Worm (Caenorhabditis elegans): ENCODE data around the gene cyp-33E3.
A peak's percentile ranks its signal among the peaks of the same experiment; 100 is the strongest.

The cyp-33E3 gene

DNA sequence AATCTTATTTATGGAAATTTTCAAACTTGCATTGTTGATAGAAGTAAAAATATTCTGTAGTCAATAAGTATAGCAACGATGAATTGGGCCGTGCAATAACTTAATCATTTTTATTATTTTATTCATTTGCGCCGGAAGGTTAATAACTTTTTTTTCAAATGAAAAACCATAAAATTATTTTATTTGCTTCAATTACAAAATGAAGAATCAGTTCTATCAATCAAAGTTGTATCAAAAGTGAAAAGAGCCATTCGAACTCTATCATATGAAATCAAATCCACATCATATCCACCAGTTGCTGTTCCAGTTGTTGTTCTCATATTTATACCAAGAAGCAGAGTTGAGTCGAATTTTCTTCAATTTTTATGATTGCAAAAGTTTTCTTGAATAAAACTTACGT, 33.7 kb downstream of the cyp-33E3 start, which contains the start of gene cyp-33E1:
Gene cyp-33E1, minus strand, starts transcription at position 101 of the 400 bp plus-strand sequence.
- TF ChIP-seq unc-86 (tag; optimal IDR thresholded peaks at IDR 0.05) (no peak), efl-1 (optimal IDR thresholded peaks at IDR 0.05) (no peak), efl-1 (GFP tag; optimal IDR thresholded peaks at IDR 0.05 in 1 of 2) (peak in 1 of 2 experiments; percentile 48), C16A3.4 (tag; optimal IDR thresholded peaks at IDR 0.05) (no peak), rnt-1 (tag; optimal IDR thresholded peaks at IDR 0.05) (no peak)

DNA sequence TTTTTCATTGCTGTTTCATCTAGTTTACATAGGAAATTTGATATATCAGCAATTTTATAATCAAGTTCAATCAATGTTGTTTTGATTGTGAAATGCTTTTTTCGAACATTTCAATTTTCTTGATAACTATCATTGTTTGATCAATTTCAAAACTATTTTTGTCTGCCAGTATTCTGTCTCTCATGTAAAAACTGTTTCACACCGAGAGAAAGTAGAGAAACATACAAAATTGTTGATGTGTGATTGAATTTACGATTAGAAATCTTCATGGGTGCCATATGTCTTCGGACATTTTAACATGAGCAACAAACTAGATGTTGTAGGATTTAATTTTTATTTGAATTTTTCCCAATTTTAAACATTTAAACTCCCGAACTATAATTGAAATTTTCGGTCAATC, 35.9 kb downstream of the cyp-33E3 start, which contains the start of gene C49C8.2:
Gene C49C8.2, plus strand, starts transcription at position 393 of the 400 bp plus-strand sequence.
- TF ChIP-seq snu-23 (GFP tag; optimal IDR thresholded peaks at IDR 0.05), result no peak
- TF ChIP-seq nhr-85 (tag), result peak; percentile 20
- peak in 1 of 2 experiments; percentile 30 for TF ChIP-seq lsy-2 (tag; optimal IDR thresholded peaks at IDR 0.05)
- TF ChIP-seq F16B12.6 (tag; optimal IDR thresholded peaks at IDR 0.05), result no peak
- peak in 1 of 2 experiments; percentile 29 for TF ChIP-seq efl-1 (optimal IDR thresholded peaks at IDR 0.05)
- TF ChIP-seq efl-1 (GFP tag; optimal IDR thresholded peaks at IDR 0.05 in 1 of 2), result no peak
- TF ChIP-seq blmp-1 (tag; optimal IDR thresholded peaks at IDR 0.05), result peak; percentile 19
- peak; percentile 45 for TF ChIP-seq dsc-1 (tag; optimal IDR thresholded peaks at IDR 0.05)
- peak in 1 of 2 experiments; percentile 48 for TF ChIP-seq lin-35 (GFP tag; optimal IDR thresholded peaks at IDR 0.05)
- TF ChIP-seq mep-1 (tag; optimal IDR thresholded peaks at IDR 0.05), result peak; percentile 19

DNA sequence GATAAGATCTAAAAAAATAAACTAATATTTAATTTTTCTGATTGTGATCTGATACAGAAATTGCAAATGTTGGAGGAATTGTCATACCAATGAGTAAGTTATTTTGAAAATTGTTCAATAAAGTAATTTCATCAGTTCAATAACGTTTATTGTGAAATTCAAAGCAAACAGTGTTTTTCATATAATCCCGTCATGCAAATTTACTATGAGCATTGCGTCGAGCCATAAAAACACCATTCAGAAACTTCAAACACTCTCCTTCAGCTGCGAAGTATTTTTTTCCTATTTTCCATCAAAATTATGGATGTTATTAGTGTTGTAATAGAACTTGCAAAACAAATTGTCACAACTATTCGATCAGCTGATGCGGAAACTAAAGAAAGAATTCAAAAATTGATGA, 37.0 kb downstream of the cyp-33E3 start, which contains the start of gene C49C8.8:
Gene C49C8.8, plus strand, starts transcription at position 301 of the 400 bp plus-strand sequence.
- TF ChIP-seq nhr-71 (tag; optimal IDR thresholded peaks at IDR 0.05) (no peak), egl-13 (tag; optimal IDR thresholded peaks at IDR 0.05) (no peak), ces-1 (GFP tag; optimal IDR thresholded peaks at IDR 0.05) (no peak), mdl-1 (tag; optimal IDR thresholded peaks at IDR 0.05) (no peak), vab-15 (tag; optimal IDR thresholded peaks at IDR 0.05) (no peak), fkh-4 (tag; optimal IDR thresholded peaks at IDR 0.05; ENCODE audit: borderline replicate concordance) (no peak), irx-1 (tag; optimal IDR thresholded peaks at IDR 0.05) (no peak), unc-130 (tag; optimal IDR thresholded peaks at IDR 0.05) (no peak), sup-37 (GFP tag; optimal IDR thresholded peaks at IDR 0.05) (no peak), C16A3.4 (tag; optimal IDR thresholded peaks at IDR 0.05) (no peak), lir-3 (tag; optimal IDR thresholded peaks at IDR 0.05; ENCODE audit: poor library complexity) (no peak)

DNA sequence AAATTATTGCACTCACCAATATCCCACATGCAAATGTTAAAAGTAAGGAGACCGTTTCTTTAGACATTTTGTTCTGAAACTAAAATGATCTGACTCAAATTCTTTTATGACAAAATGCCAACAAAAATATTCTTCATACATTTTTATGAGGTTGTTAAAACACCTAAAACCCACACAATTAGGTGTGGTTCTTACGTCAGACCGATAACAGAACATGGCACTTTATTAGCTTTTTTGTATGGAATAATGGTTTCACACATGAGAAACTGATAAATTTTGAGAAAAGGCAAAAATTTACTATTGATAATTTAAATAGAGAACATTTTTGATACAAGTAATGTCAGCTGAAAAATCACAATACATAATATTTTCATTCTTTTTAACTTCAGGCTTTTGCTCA, 38.8 kb downstream of the cyp-33E3 start, which contains the start of gene C49C8.5:
Gene C49C8.5, minus strand, starts transcription at position 73 of the 400 bp plus-strand sequence.
- TF ChIP-seq elt-2 (tag; optimal IDR thresholded peaks at IDR 0.05) (peak; percentile 11), skn-1 (tag; optimal IDR thresholded peaks at IDR 0.05) (no peak)

DNA sequence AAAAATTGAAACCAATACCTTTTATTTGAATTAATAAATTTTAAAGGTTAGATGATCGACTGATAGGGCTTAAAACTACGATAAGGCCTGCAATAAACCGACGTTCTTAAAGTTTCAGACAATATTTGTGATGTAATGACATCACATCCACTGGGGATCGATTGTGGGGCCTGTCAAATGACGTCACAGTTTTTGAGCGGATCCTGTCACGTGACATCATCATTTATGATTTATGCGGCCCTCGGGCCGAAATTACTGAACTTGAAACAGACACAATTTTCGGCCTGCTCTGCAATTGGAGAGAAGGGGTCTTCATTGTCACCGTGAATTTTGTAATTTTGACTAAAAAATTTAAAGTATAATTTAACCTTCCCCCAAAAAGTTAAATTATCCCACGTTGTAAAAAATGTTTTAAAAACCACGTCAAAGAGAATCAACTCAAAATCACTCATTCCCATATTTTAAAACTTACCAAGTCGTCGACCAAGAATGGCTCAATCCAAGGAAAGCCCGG, 39.4 kb downstream of the cyp-33E3 start, which contains the start of gene C49C8.1:
Gene C49C8.1, plus strand, starts transcription at position 464 of the 514 bp plus-strand sequence.
- TF ChIP-seq lir-3 (tag; optimal IDR thresholded peaks at IDR 0.05; ENCODE audit: poor library complexity) (no peak), nhr-90 (tag; optimal IDR thresholded peaks at IDR 0.05; ENCODE audit: poor library complexity) (no peak), mdl-1 (tag; optimal IDR thresholded peaks at IDR 0.05) (no peak), lsy-2 (tag; optimal IDR thresholded peaks at IDR 0.05) (no peak), lin-39 (tag; optimal IDR thresholded peaks at IDR 0.05) (no peak), unc-62 (GFP tag; optimal IDR thresholded peaks at IDR 0.05) (no peak), hlh-17 (GFP tag; optimal IDR thresholded peaks at IDR 0.05; ENCODE audit: borderline replicate concordance) (no peak), pag-3 (tag; optimal IDR thresholded peaks at IDR 0.05; ENCODE audit: borderline replicate concordance, insufficient read depth) (no peak), ets-5 (GFP tag; IDR thresholded peaks at IDR 0.05) (no peak), nhr-11 (tag; optimal IDR thresholded peaks at IDR 0.05) (no peak), ztf-4 (tag; optimal IDR thresholded peaks at IDR 0.05) (no peak), alr-1 (tag; optimal IDR thresholded peaks at IDR 0.05; ENCODE audit: borderline replicate concordance) (no peak), nhr-76 (tag; optimal IDR thresholded peaks at IDR 0.05) (no peak), hpl-2 (GFP tag; optimal IDR thresholded peaks at IDR 0.05) (no peak), tlp-1 (tag; optimal IDR thresholded peaks at IDR 0.05) (no peak), ama-1 (optimal IDR thresholded peaks at IDR 0.05) (no peak), mef-2 (tag; optimal IDR thresholded peaks at IDR 0.05) (no peak), elt-2 (tag; optimal IDR thresholded peaks at IDR 0.05) (no peak), unc-86 (tag; optimal IDR thresholded peaks at IDR 0.05) (no peak), lin-35 (GFP tag; optimal IDR thresholded peaks at IDR 0.05) (no peak)
